Fruit fly (Drosophila melanogaster) whole organism, embryonic: Measurements from ENCODE around the gene fd96Cb.

Source experiments
- Adf1 ChIP-seq: fragments of 200-800 bp; sonication (Bioruptor generic); IDR thresholded peaks from 2 replicates; pipeline ENCODE4 v1.3.6; 2022; ENCODE audit warnings: missing biosample characterization, missing genetic modification characterization
- B-H1 ChIP-seq: fragments of 200-800 bp; sonication (Bioruptor generic); IDR thresholded peaks from 3 replicates; pipeline ENCODE4 v1.3.6; 2022; ENCODE audit warnings: missing biosample characterization, missing genetic modification characterization
- BtbVII ChIP-seq: fragments of 200-800 bp; sonication (Bioruptor generic); optimal IDR thresholded peaks from 3 replicates; lab custom pipeline; 2017; ENCODE audit warnings: missing biosample characterization, mild to moderate bottlenecking, missing genetic modification characterization
- C15 ChIP-seq: fragments of 200-800 bp; sonication (Bioruptor generic); IDR thresholded peaks from 3 replicates; pipeline ENCODE4 v1.3.6; 2022; ENCODE audit warnings: missing biosample characterization, missing genetic modification characterization
- CG10462 ChIP-seq: fragments of 200-800 bp; sonication (Bioruptor generic); optimal IDR thresholded peaks from 2 replicates; lab custom pipeline; 2016; ENCODE audit warnings: missing biosample characterization, missing genetic modification characterization
- CG11504 ChIP-seq: fragments of 200-800 bp; sonication (Bioruptor generic); optimal IDR thresholded peaks from 3 replicates; lab custom pipeline; 2019; ENCODE audit warnings: missing biosample characterization, mild to moderate bottlenecking, missing genetic modification characterization, moderate library complexity
- CG15514 ChIP-seq: fragments of 200-800 bp; sonication (Bioruptor generic); optimal IDR thresholded peaks from 3 replicates; lab custom pipeline; 2017; ENCODE audit warnings: missing biosample characterization, missing genetic modification characterization, mild to moderate bottlenecking, moderate library complexity, missing genetic modification reagents
- CG17328 ChIP-seq: fragments of 200-800 bp; sonication (Bioruptor generic); IDR thresholded peaks from 2 replicates; pipeline ENCODE4 v1.3.6; 2022; ENCODE audit warnings: missing biosample characterization, missing genetic modification characterization
- CG17829 ChIP-seq: fragments of 200-800 bp; optimal IDR thresholded peaks from 2 replicates; lab custom pipeline; 2019; ENCODE audit warnings: missing biosample characterization, mild to moderate bottlenecking, missing genetic modification characterization, moderate library complexity
- CG17912 ChIP-seq: fragments of 200-800 bp; sonication (Bioruptor generic); optimal IDR thresholded peaks from 2 replicates; lab custom pipeline; 2018; ENCODE audit warnings: missing biosample characterization, mild to moderate bottlenecking, missing genetic modification characterization
- CG18011 ChIP-seq: fragments of 200-800 bp; sonication (Bioruptor generic); optimal IDR thresholded peaks from 2 replicates; lab custom pipeline; 2017; ENCODE audit warnings: missing biosample characterization, missing genetic modification characterization, mild to moderate bottlenecking, moderate library complexity, missing genotype
- CG2202 ChIP-seq: fragments of 200-800 bp; sonication (Bioruptor generic); optimal IDR thresholded peaks from 2 replicates; lab custom pipeline; 2018; ENCODE audit warnings: missing biosample characterization, mild to moderate bottlenecking, missing genetic modification characterization
- CG32772 ChIP-seq: fragments of 200-800 bp; sonication (Bioruptor generic); IDR thresholded peaks from 2 replicates; pipeline ENCODE4 v1.3.6; 2022; ENCODE audit warnings: missing biosample characterization, missing genetic modification characterization
- CG43689 ChIP-seq: fragments of 200-800 bp; sonication (Bioruptor generic); IDR thresholded peaks from 2 replicates; pipeline ENCODE4 v1.3.6; 2022; ENCODE audit warnings: missing biosample characterization, missing genetic modification characterization
- CG5180 ChIP-seq: fragments of 200-800 bp; sonication (Bioruptor generic); optimal IDR thresholded peaks from 3 replicates; lab custom pipeline; 2017; ENCODE audit warnings: missing biosample characterization, missing genetic modification characterization, mild to moderate bottlenecking, moderate library complexity, missing genetic modification reagents
- CG6254 ChIP-seq: fragments of 200-800 bp; sonication (Bioruptor generic); optimal IDR thresholded peaks from 3 replicates; lab custom pipeline; 2017; ENCODE audit warnings: mild to moderate bottlenecking, missing biosample characterization, missing genetic modification reagents, missing genetic modification characterization
- CG8089 ChIP-seq: fragments of 200-800 bp; sonication (Bioruptor generic); optimal IDR thresholded peaks from 3 replicates; lab custom pipeline; 2016; ENCODE audit warnings: missing biosample characterization, missing genetic modification characterization
- CG8944 ChIP-seq: fragments of 200-800 bp; sonication (Bioruptor generic); optimal IDR thresholded peaks from 3 replicates; lab custom pipeline; 2016; ENCODE audit warnings: missing biosample characterization, missing genetic modification characterization
- Chrac-16 ChIP-seq: fragments of 200-800 bp; sonication (Bioruptor generic); optimal IDR thresholded peaks from 3 replicates; lab custom pipeline; 2016; ENCODE audit warnings: missing biosample characterization, missing genetic modification characterization
- Dip3 ChIP-seq: fragments of 200-800 bp; sonication (Bioruptor generic); optimal IDR thresholded peaks from 3 replicates; lab custom pipeline; 2016; ENCODE audit warnings: missing biosample characterization, missing genetic modification characterization
- HHEX ChIP-seq: fragments of 200-800 bp; sonication (Bioruptor generic); optimal IDR thresholded peaks from 3 replicates; lab custom pipeline; 2017; ENCODE audit warnings: missing biosample characterization, mild to moderate bottlenecking, missing genetic modification characterization, missing genetic modification reagents
- HLH4C ChIP-seq: fragments of 200-800 bp; sonication (Bioruptor generic); IDR thresholded peaks from 3 replicates; pipeline ENCODE4 v1.3.6; 2022; ENCODE audit warnings: missing biosample characterization, missing genetic modification characterization; ENCODE audit not compliant: partially characterized antibody
- MBD-R2 ChIP-seq: fragments of 200-800 bp; sonication (Bioruptor generic); IDR thresholded peaks from 2 replicates; pipeline ENCODE4 v1.3.6; 2022; ENCODE audit warnings: missing biosample characterization, missing genetic modification characterization
- NC2α ChIP-seq: fragments of 200-800 bp; sonication (Bioruptor generic); optimal IDR thresholded peaks from 2 replicates; lab custom pipeline; 2016; ENCODE audit warnings: missing biosample characterization, missing genetic modification characterization
- NFAT ChIP-seq: fragments of 200-800 bp; sonication (Bioruptor generic); IDR thresholded peaks from 2 replicates; pipeline ENCODE4 v1.3.6; 2022; ENCODE audit warnings: missing biosample characterization, missing genetic modification characterization
- Neu2 ChIP-seq: fragments of 200-800 bp; sonication (Bioruptor generic); optimal IDR thresholded peaks from 3 replicates; lab custom pipeline; 2016; ENCODE audit warnings: missing biosample characterization, missing genetic modification characterization, borderline replicate concordance
- Ptx1 ChIP-seq: fragments of 200-800 bp; sonication (Bioruptor generic); IDR thresholded peaks from 2 replicates; pipeline ENCODE4 v1.3.6; 2022; ENCODE audit warnings: missing biosample characterization, missing genetic modification characterization
- Rfx ChIP-seq: fragments of 200-800 bp; sonication (Bioruptor generic); IDR thresholded peaks from 2 replicates; pipeline ENCODE4 v1.3.6; 2022; ENCODE audit warnings: missing biosample characterization, missing genetic modification characterization
- Stat92E ChIP-seq, 3 experiments: fragments of >200 bp in 2 of 3; fragments of 200-800 bp in 1 of 3; sonication (Bioruptor generic) in 1 of 3; optimal IDR thresholded peaks; 2 replicates each; lab custom pipeline; 2017 to 2019; ENCODE audit warnings: missing biosample characterization in 3 of 3, missing genetic modification characterization in 3 of 3, mild to moderate bottlenecking in 1 of 3, moderate library complexity in 1 of 3
- Xbp1 ChIP-seq: fragments of 200-800 bp; sonication (Bioruptor generic); optimal IDR thresholded peaks from 3 replicates; lab custom pipeline; 2016; ENCODE audit warnings: missing biosample characterization, mild to moderate bottlenecking, missing genetic modification characterization
- croc ChIP-seq: fragments of 200-800 bp; sonication (Bioruptor generic); conservative IDR thresholded peaks from 3 replicates; pipeline ENCODE4 v1.3.6; 2022; ENCODE audit warnings: missing biosample characterization, missing genetic modification characterization
- crp ChIP-seq, 2 experiments: fragments of 200-800 bp; sonication (Bioruptor generic); optimal IDR thresholded peaks; 2 replicates in 1 of 2; 3 replicates in 1 of 2; lab custom pipeline; 2017; ENCODE audit warnings: missing biosample characterization in 2 of 2, missing genetic modification characterization in 2 of 2, mild to moderate bottlenecking in 1 of 2, moderate library complexity in 1 of 2
- cwo ChIP-seq: fragments of 200-800 bp; sonication (Bioruptor generic); optimal IDR thresholded peaks from 3 replicates; lab custom pipeline; 2017; ENCODE audit warnings: missing biosample characterization, missing genetic modification characterization, mild to moderate bottlenecking, moderate library complexity, missing genetic modification reagents
- dati ChIP-seq: fragments of 200-800 bp; sonication (Bioruptor generic); IDR thresholded peaks from 2 replicates; pipeline ENCODE4 v1.3.6; 2022; ENCODE audit warnings: missing biosample characterization, missing genetic modification characterization
- gem ChIP-seq: fragments of 200-800 bp; sonication (Bioruptor generic); optimal IDR thresholded peaks from 2 replicates; lab custom pipeline; 2019; ENCODE audit warnings: missing biosample characterization, mild to moderate bottlenecking, missing genetic modification characterization, moderate library complexity
- gfzf ChIP-seq: fragments of 200-800 bp; sonication (Bioruptor generic); optimal IDR thresholded peaks from 2 replicates; lab custom pipeline; 2016; ENCODE audit warnings: missing biosample characterization, mild to moderate bottlenecking, missing genetic modification characterization, moderate library complexity
- grau ChIP-seq: fragments of 200-800 bp; optimal IDR thresholded peaks from 3 replicates; lab custom pipeline; 2019; ENCODE audit warnings: missing biosample characterization, mild to moderate bottlenecking, missing genetic modification characterization, moderate library complexity
- knrl ChIP-seq: fragments of 200-800 bp; sonication (Bioruptor generic); IDR thresholded peaks from 3 replicates; pipeline ENCODE4 v1.3.6; 2022; ENCODE audit warnings: missing biosample characterization, missing genetic modification characterization; ENCODE audit not compliant: partially characterized antibody
- maf-S ChIP-seq: fragments of 200-800 bp; sonication (Bioruptor generic); optimal IDR thresholded peaks from 2 replicates; lab custom pipeline; 2016; ENCODE audit warnings: missing biosample characterization, missing genetic modification characterization
- p53 ChIP-seq: fragments of 200-800 bp; sonication (Bioruptor generic); optimal IDR thresholded peaks from 2 replicates; lab custom pipeline; 2016; ENCODE audit warnings: missing biosample characterization, missing genetic modification characterization
- prd ChIP-seq, 3 experiments: fragments of >200 bp in 2 of 3; fragments of 200-800 bp in 1 of 3; sonication (Bioruptor generic) in 1 of 3; optimal IDR thresholded peaks in 2 of 3; IDR thresholded peaks in 1 of 3; 2 replicates in 2 of 3; 3 replicates in 1 of 3; pipeline versions ENCODE4 v1.3.6 to Lab custom; 2017 to 2022; ENCODE audit warnings: missing biosample characterization in 1 of 3, missing genetic modification characterization in 1 of 3
- pzg ChIP-seq: fragments of 200-800 bp; sonication (Bioruptor generic); optimal IDR thresholded peaks from 3 replicates; lab custom pipeline; 2018; ENCODE audit warnings: missing biosample characterization, mild to moderate bottlenecking, missing genetic modification characterization, moderate library complexity
- row ChIP-seq: fragments of 200-800 bp; sonication (Bioruptor generic); IDR thresholded peaks from 3 replicates; pipeline ENCODE4 v1.3.6; 2022; ENCODE audit warnings: missing biosample characterization, missing genetic modification characterization
- stwl ChIP-seq: fragments of 200-800 bp; sonication (Bioruptor generic); optimal IDR thresholded peaks from 3 replicates; lab custom pipeline; 2018; ENCODE audit warnings: missing biosample characterization, mild to moderate bottlenecking, missing genetic modification characterization, moderate library complexity
- tgo ChIP-seq: fragments of 200-800 bp; sonication (Bioruptor generic); IDR thresholded peaks from 3 replicates; pipeline ENCODE4 v1.3.6; 2022; ENCODE audit warnings: missing biosample characterization, missing genetic modification characterization
- twi ChIP-seq: fragments of 200-800 bp; optimal IDR thresholded peaks from 2 replicates; lab custom pipeline; 2019; ENCODE audit warnings: missing biosample characterization, mild to moderate bottlenecking, missing genetic modification characterization, moderate library complexity
- wek ChIP-seq: fragments of 200-800 bp; sonication (Bioruptor generic); optimal IDR thresholded peaks from 3 replicates; lab custom pipeline; 2018; ENCODE audit warnings: missing biosample characterization, mild to moderate bottlenecking, missing genetic modification characterization, moderate library complexity
- zen2 ChIP-seq: fragments of 200-800 bp; sonication (Bioruptor generic); IDR thresholded peaks from 3 replicates; pipeline ENCODE4 v1.3.6; 2022; ENCODE audit warnings: missing biosample characterization, missing genetic modification characterization; ENCODE audit not compliant: partially characterized antibody

Gene fd96Cb

DNA sequence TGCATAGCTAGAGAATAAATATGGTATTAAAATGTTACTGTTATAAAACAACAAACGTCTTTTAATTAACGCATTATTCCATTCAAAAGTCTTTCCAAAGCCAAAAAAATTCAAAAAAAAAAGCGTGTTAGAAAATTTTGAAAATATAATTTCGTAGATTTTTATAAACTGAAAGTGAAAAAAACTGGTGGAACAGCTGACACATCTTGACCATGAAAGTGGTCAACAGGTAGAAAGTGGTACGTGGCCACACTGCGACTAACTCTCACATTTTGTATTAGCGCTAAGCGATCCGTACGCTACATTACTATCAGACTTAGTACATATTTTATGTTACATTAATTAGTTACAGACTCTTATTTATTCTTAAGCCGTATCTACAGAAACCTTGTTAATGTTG, 23.9 kb upstream of the fd96Cb start, which contains the start of gene CG11836:
TSS of gene CG11836 (plus strand) at position 256 of the 400 bp plus-strand sequence.
- TF ChIP-seq cwo, result no peak
- TF ChIP-seq row, result 0 out of 3 replicates have a peak, but pooled peaks have one; percentile 29
- TF ChIP-seq MBD-R2 (GFP tag; lab: Robert Waterston, UW), result 0 out of 2 replicates have a peak, but pooled peaks have one; percentile 8
- no peak for TF ChIP-seq HHEX (GFP tag; lab: Kevin White, UChicago)
- TF ChIP-seq CG11504 (tag; lab: Kevin White, UChicago), result no peak
- TF ChIP-seq crp (GFP tag; optimal IDR thresholded peaks at IDR 0.05; lab: Kevin White, UChicago), result peak in 1 of 2 experiments; percentile 74
- peak; percentile 59 for TF ChIP-seq gfzf (GFP tag; lab: Kevin White, UChicago)
- no peak for TF ChIP-seq CG5180 (GFP tag; lab: Kevin White, UChicago)

DNA sequence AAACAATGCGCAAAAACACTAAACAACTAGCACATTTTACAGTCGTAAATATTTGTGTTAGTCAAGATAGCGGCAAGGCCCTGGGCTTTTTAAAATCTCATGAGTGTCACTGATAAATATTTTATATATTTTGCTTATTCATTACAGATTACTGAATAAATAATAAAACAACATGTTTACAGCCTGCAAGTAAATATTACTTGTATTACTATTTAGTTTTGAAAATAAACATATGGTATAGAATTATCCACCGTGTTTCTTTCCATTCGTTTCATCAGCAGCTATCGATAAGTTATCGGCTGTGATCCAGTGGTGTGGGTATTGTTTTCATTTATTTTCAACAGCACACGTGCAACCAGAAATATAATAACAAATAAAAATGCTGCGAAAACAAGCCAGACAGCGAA, 20.3 kb upstream of the fd96Cb start, which contains the start of the genes shams and CG11920:
TSS of gene shams (minus strand) at position 50 of the 407 bp plus-strand sequence.
TSS of gene CG11920 (plus strand) at position 320 of the 407 bp plus-strand sequence.
- TF ChIP-seq knrl, result no peak; the same call in 2 of the 3 replicates
- TF ChIP-seq pzg, result peak; percentile 47
- TF ChIP-seq twi (tag; lab: Kevin White, UChicago), result peak; percentile 45
- no peak for TF ChIP-seq NFAT (GFP tag; lab: Robert Waterston, UW)
- no peak for TF ChIP-seq CG17912
- no peak for TF ChIP-seq Adf1
- peak; percentile 52 for TF ChIP-seq stwl (tag; lab: Kevin White, UChicago)
- no peak for TF ChIP-seq tgo (GFP tag; lab: Robert Waterston, UW)
- TF ChIP-seq zen2, result no peak; the same call in 2 of the 3 replicates
- no peak for TF ChIP-seq Dip3 (GFP tag; lab: Kevin White, UChicago)
- TF ChIP-seq CG8089 (GFP tag; lab: Kevin White, UChicago), result no peak
- no peak for TF ChIP-seq CG10462 (GFP tag; lab: Kevin White, UChicago)
- no peak for TF ChIP-seq croc (GFP tag; lab: Robert Waterston, UW)
- peak in 1 of 3 experiments; percentile 9 for TF ChIP-seq Stat92E (GFP tag; optimal IDR thresholded peaks at IDR 0.05; lab: Kevin White, UChicago)
- no peak for TF ChIP-seq CG15514
- no peak for TF ChIP-seq CG43689 (GFP tag; lab: Robert Waterston, UW)
- peak; percentile 1 for TF ChIP-seq Chrac-16 (GFP tag; lab: Kevin White, UChicago)
- no peak for TF ChIP-seq CG11504 (tag; lab: Kevin White, UChicago)
- TF ChIP-seq maf-S (GFP tag; lab: Kevin White, UChicago), result no peak
- TF ChIP-seq CG32772 (GFP tag; lab: Robert Waterston, UW), result no peak
- TF ChIP-seq prd (optimal IDR thresholded peaks at IDR 0.05; lab: Kevin White, UChicago), result no peak
- no peak for TF ChIP-seq prd (GFP tag; IDR thresholded peaks at IDR 0.05; lab: Robert Waterston, UW)
- no peak for TF ChIP-seq p53 (GFP tag; lab: Kevin White, UChicago)
- TF ChIP-seq NC2α (GFP tag; lab: Kevin White, UChicago), result no peak
- no peak for TF ChIP-seq B-H1 (GFP tag; lab: Robert Waterston, UW)
- TF ChIP-seq Xbp1, result no peak
- no peak for TF ChIP-seq C15 (GFP tag; lab: Robert Waterston, UW)
- TF ChIP-seq gem, result peak; percentile 57
- TF ChIP-seq HLH4C (GFP tag; lab: Robert Waterston, UW), result peak; percentile 67
- no peak for TF ChIP-seq CG18011
- TF ChIP-seq BtbVII (GFP tag; lab: Kevin White, UChicago), result no peak
- TF ChIP-seq Rfx (GFP tag; lab: Robert Waterston, UW), result no peak
- TF ChIP-seq grau (tag; lab: Kevin White, UChicago), result peak; percentile 32
- TF ChIP-seq CG8944 (GFP tag; lab: Kevin White, UChicago), result no peak
- TF ChIP-seq Neu2, result no peak
- TF ChIP-seq Ptx1 (GFP tag; lab: Robert Waterston, UW), result no peak
- peak; percentile 69 for TF ChIP-seq CG17829 (tag; lab: Kevin White, UChicago)
- no peak for TF ChIP-seq CG2202 (tag; lab: Kevin White, UChicago)
- no peak for TF ChIP-seq dati (GFP tag; lab: Robert Waterston, UW)
- TF ChIP-seq wek (GFP tag; lab: Kevin White, UChicago), result peak; percentile 77
- TF ChIP-seq CG17328 (GFP tag; lab: Robert Waterston, UW), result no peak
- no peak for TF ChIP-seq CG6254 (GFP tag; lab: Kevin White, UChicago)
